Worm (Caenorhabditis elegans): Measurements from ENCODE around the gene srh-34.

srh-34 gene

DNA sequence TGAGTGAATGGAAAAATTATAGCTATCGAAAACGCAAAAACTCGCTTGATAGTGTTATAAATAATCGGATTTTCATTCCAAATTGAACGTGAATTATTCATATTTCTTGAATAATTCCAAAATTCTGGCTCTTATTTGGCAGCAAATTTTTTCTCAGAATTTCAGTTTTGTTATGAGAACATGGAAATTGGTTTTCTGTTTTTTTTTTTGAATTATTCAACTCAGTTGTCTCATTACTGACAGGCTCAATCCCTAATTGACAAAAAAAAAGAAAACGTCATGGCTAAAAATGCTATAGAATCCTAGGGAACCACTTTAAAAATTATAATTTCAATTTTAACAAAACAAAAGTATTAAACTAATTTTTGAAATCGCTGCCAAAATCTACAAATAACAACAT is 2.7 kb upstream of the srh-34 start, which contains the start of gene srh-35:
srh-35 (minus strand) TSS at position 101 of the 400 bp plus-strand sequence.
- peak; percentile 10 for TF ChIP-seq nhr-85 (tag)
- TF ChIP-seq nhr-20 (tag; optimal IDR thresholded peaks at IDR 0.05), result no peak

DNA sequence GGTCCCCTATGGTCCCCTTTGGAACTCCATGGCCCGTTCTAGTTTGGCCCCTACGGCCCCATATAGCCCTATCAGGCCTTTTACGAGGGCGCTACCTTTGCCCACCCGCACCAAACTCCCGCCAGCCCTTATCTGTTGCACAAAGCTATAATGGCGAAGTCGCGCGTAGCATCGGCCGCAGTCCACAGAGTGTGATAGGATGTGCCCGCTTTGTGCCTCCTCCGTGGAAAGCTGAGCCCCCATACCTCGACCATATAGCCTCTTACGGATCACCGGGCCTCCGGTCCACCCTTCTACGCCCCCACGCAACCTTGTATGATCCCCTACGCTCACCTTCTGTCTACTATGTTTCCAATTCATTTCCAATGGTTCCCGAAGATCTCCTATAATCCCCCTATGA is 514 bp upstream of the srh-34 start:
- TF ChIP-seq nhr-85 (tag) (peak; percentile 8), nhr-19 (GFP tag; conservative IDR thresholded peaks at IDR 0.05) (no peak)

DNA sequence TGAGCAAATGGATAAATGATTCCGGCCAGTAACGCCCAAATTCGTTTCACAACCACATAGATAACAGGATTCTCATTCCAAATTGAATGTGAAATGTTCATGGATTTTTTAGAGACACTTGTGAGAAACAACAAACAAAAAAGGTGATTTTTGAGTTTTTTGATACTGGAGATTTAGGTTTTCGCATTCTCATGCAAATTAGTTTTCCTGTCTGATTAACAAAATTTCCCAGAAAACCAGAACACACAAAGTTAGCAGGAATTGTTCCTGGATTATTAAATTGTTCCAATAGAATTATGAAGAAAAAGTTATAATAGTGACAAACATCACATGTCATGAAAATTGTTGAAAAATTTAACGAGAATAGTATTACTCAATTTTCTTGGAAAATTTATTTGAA is 3.3 kb downstream of the srh-34 start, which contains the start of gene srh-33:
srh-33 (minus strand) TSS at position 101 of the 400 bp plus-strand sequence.
- TF ChIP-seq mab-9 (GFP tag; IDR thresholded peaks at IDR 0.05), result no peak
- no peak for TF ChIP-seq elt-2 (tag; optimal IDR thresholded peaks at IDR 0.05)
- TF ChIP-seq ceh-63 (GFP tag; optimal IDR thresholded peaks at IDR 0.05), result no peak
- no peak for TF ChIP-seq ztf-4 (tag; optimal IDR thresholded peaks at IDR 0.05)
- TF ChIP-seq unc-30 (tag; optimal IDR thresholded peaks at IDR 0.05), result no peak
- no peak for TF ChIP-seq lin-35 (GFP tag; optimal IDR thresholded peaks at IDR 0.05)
- no peak for TF ChIP-seq C16A3.4 (tag; optimal IDR thresholded peaks at IDR 0.05)
- TF ChIP-seq xbp-1 (tag; optimal IDR thresholded peaks at IDR 0.05), result no peak
- TF ChIP-seq lsy-2 (tag; optimal IDR thresholded peaks at IDR 0.05), result no peak
- TF ChIP-seq nhr-19 (GFP tag; conservative IDR thresholded peaks at IDR 0.05), result no peak
- no peak for TF ChIP-seq nhr-12 (tag; optimal IDR thresholded peaks at IDR 0.05)
- TF ChIP-seq fkh-4 (tag; optimal IDR thresholded peaks at IDR 0.05; ENCODE audit: borderline replicate concordance), result no peak
- TF ChIP-seq C34B4.2 (tag; optimal IDR thresholded peaks at IDR 0.05), result no peak
- no peak for TF ChIP-seq nhr-71 (tag; optimal IDR thresholded peaks at IDR 0.05)
- TF ChIP-seq sox-4 (tag; optimal IDR thresholded peaks at IDR 0.05), result no peak
- TF ChIP-seq nhr-11 (tag; optimal IDR thresholded peaks at IDR 0.05), result no peak
- TF ChIP-seq ceh-82 (tag; optimal IDR thresholded peaks at IDR 0.05), result no peak
- TF ChIP-seq ceh-8 (GFP tag; optimal IDR thresholded peaks at IDR 0.05), result no peak
- no peak for TF ChIP-seq efl-3 (GFP tag; optimal IDR thresholded peaks at IDR 0.05)

- no peak for TF ChIP-seq hlh-17 (GFP tag; optimal IDR thresholded peaks at IDR 0.05; ENCODE audit: borderline replicate concordance)
- no peak for TF ChIP-seq irx-1 (tag; optimal IDR thresholded peaks at IDR 0.05)
- TF ChIP-seq ceh-82 (tag; optimal IDR thresholded peaks at IDR 0.05), result no peak
- TF ChIP-seq dpl-1 (GFP tag; optimal IDR thresholded peaks at IDR 0.05), result no peak
- no peak for TF ChIP-seq mab-9 (GFP tag; IDR thresholded peaks at IDR 0.05)
- TF ChIP-seq Y116A8C.19 (tag; optimal IDR thresholded peaks at IDR 0.05; ENCODE audit: borderline replicate concordance), result no peak
- TF ChIP-seq lin-39 (tag; optimal IDR thresholded peaks at IDR 0.05), result no peak
- no peak for TF ChIP-seq tlp-1 (tag; optimal IDR thresholded peaks at IDR 0.05)
- no peak for TF ChIP-seq elt-3 (tag; optimal IDR thresholded peaks at IDR 0.05)
- TF ChIP-seq aha-1 (tag; optimal IDR thresholded peaks at IDR 0.05), result no peak
- no peak for TF ChIP-seq nhr-12 (tag; optimal IDR thresholded peaks at IDR 0.05)
- TF ChIP-seq snu-23 (GFP tag; optimal IDR thresholded peaks at IDR 0.05), result no peak
- TF ChIP-seq lin-15B (tag; optimal IDR thresholded peaks at IDR 0.05), result no peak
- TF ChIP-seq ces-1 (GFP tag; optimal IDR thresholded peaks at IDR 0.05), result no peak
- TF ChIP-seq ceh-90 (tag; optimal IDR thresholded peaks at IDR 0.05), result no peak
- no peak for TF ChIP-seq nhr-90 (tag; optimal IDR thresholded peaks at IDR 0.05; ENCODE audit: poor library complexity)
- TF ChIP-seq rnt-1 (tag; optimal IDR thresholded peaks at IDR 0.05), result no peak
- TF ChIP-seq efl-1 (optimal IDR thresholded peaks at IDR 0.05), result no peak
- no peak for TF ChIP-seq efl-1 (GFP tag; optimal IDR thresholded peaks at IDR 0.05 in 1 of 2)
- no peak for TF ChIP-seq zag-1 (tag; optimal IDR thresholded peaks at IDR 0.05)
These were observed 5.6 kb downstream of the srh-34 start, which contains the start of gene B0554.7 for ce11 chrV:440923-441322. Gene B0554.7, minus strand, starts transcription at chrV:441023.
